Fruit fly (Drosophila melanogaster): ENCODE data around the gene CG34280.

Gene CG34280

DNA sequence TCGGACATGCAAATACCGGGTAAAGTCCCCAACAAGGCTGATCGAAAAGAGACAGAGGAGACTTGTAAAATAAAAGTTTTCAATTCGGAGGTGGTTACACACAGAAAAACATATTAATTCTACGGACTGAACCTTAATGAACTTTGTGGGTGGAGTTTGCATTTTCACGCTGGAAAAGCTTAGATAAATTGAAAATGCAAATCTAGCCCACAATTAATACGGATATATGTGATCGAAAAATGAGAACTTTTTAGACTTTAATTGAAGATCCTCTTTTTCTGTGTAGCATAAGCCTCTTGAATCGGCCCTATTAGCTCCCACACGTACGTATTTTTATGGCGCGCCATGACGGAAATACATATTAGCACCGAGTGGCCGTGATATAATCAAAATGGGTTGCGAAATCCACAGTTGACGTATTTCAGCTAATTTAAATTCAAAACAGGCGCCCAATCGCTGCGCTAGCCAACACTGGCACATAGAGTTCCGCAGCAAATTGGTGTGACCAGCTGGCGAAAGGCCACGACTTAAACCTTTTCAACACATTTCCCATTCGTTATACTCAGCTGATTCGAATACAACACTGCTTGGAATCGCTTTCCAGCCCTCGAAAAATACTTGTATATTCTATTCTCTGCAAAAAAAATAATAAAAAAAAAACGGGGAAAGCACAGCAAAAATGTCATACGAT, 18.0 kb downstream of the CG34280 start (continued):
- TF ChIP-seq CG43689 (GFP tag; IDR thresholded peaks at IDR 0.05) (no peak), CG15479 (GFP tag; optimal IDR thresholded peaks at IDR 0.05) (no peak), Mrtf (GFP tag; IDR thresholded peaks at IDR 0.05) (peak; percentile 62; the same call in 2 of the 3 replicates), Hsf (GFP tag; optimal IDR thresholded peaks at IDR 0.05) (peak; percentile 52), bigmax (GFP tag; optimal IDR thresholded peaks at IDR 0.05) (peak; percentile 38), phol (tag; optimal IDR thresholded peaks at IDR 0.05) (peak; percentile 59), CG10979 (tag; optimal IDR thresholded peaks at IDR 0.05) (peak; percentile 4), CG12299 (tag; optimal IDR thresholded peaks at IDR 0.05) (peak; percentile 1), gcm2 (GFP tag; optimal IDR thresholded peaks at IDR 0.05) (peak; percentile 3), slp2 (GFP tag; optimal IDR thresholded peaks at IDR 0.05) (no peak), Deaf1 (tag; optimal IDR thresholded peaks at IDR 0.05) (peak; percentile 18), cwo (GFP tag; optimal IDR thresholded peaks at IDR 0.05) (peak; percentile 64), nau (GFP tag; optimal IDR thresholded peaks at IDR 0.05) (peak; percentile 17), CG10321 (GFP tag; IDR thresholded peaks at IDR 0.05) (0 out of 2 replicates have a peak, but pooled peaks have one; percentile 7), CG13894 (tag; optimal IDR thresholded peaks at IDR 0.05) (peak; percentile 73), btn (GFP tag; optimal IDR thresholded peaks at IDR 0.05) (no peak), corto (GFP tag; optimal IDR thresholded peaks at IDR 0.05) (no peak), CG4328 (GFP tag; optimal IDR thresholded peaks at IDR 0.05) (no peak), tap (tag; optimal IDR thresholded peaks at IDR 0.05) (no peak), run (tag; optimal IDR thresholded peaks at IDR 0.05) (no peak), Sin3A (optimal IDR thresholded peaks at IDR 0.05) (peak; percentile 63), CG10565 (GFP tag; optimal IDR thresholded peaks at IDR 0.05) (no peak), ab (GFP tag; optimal IDR thresholded peaks at IDR 0.05) (no peak), Asciz (GFP tag; optimal IDR thresholded peaks at IDR 0.05) (peak; percentile 3), CG15514 (GFP tag; optimal IDR thresholded peaks at IDR 0.05) (peak; percentile 91), CG33213 (GFP tag; optimal IDR thresholded peaks at IDR 0.05) (peak; percentile 78), toy (GFP tag; IDR thresholded peaks at IDR 0.05) (no peak), sens-2 (GFP tag; IDR thresholded peaks at IDR 0.05) (no peak), CG5180 (GFP tag; optimal IDR thresholded peaks at IDR 0.05) (peak; percentile 27), fd64A (GFP tag; optimal IDR thresholded peaks at IDR 0.05) (no peak), fd96Cb (tag; optimal IDR thresholded peaks at IDR 0.05) (peak; percentile 30), exex (tag; optimal IDR thresholded peaks at IDR 0.05) (no peak), CG32772 (GFP tag; IDR thresholded peaks at IDR 0.05) (peak; percentile 71), E2f1 (GFP tag; IDR thresholded peaks at IDR 0.05) (0 out of 2 replicates have a peak, but pooled peaks have one; percentile 18), Hand (GFP tag; optimal IDR thresholded peaks at IDR 0.05) (peak; percentile 17), hkb (optimal IDR thresholded peaks at IDR 0.05) (peak; percentile 43), hkb (GFP tag; IDR thresholded peaks at IDR 0.05) (peak; percentile 52; the same call in 1 of the 2 replicates), dati (GFP tag; IDR thresholded peaks at IDR 0.05) (no peak; the same call in 1 of the 2 replicates), BEAF-32 (GFP tag; optimal IDR thresholded peaks at IDR 0.05) (peak; percentile 53), CrebB (tag; optimal IDR thresholded peaks at IDR 0.05) (peak; percentile 34), CG1647 (GFP tag; optimal IDR thresholded peaks at IDR 0.05) (peak; percentile 64), Dp (GFP tag; optimal IDR thresholded peaks at IDR 0.05) (peak; percentile 97), mirr (GFP tag; optimal IDR thresholded peaks at IDR 0.05) (peak; percentile 24), dysf (GFP tag; IDR thresholded peaks at IDR 0.05) (peak; percentile 79), dpn (GFP tag; optimal IDR thresholded peaks at IDR 0.05) (peak; percentile 58 to 77), CG13123 (GFP tag; optimal IDR thresholded peaks at IDR 0.05) (no peak), CG17912 (GFP tag; optimal IDR thresholded peaks at IDR 0.05) (peak; percentile 57), D (optimal IDR thresholded peaks at IDR 0.05) (no peak), D (GFP tag; optimal IDR thresholded peaks at IDR 0.05) (no peak), tx (GFP tag; optimal IDR thresholded peaks at IDR 0.05) (peak; percentile 66)
